Worm (Caenorhabditis elegans): ENCODE results near the gene Y44A6D.5.
A peak's percentile ranks its signal among the peaks of the same experiment; 100 is the strongest.

Y44A6D.5 gene

DNA sequence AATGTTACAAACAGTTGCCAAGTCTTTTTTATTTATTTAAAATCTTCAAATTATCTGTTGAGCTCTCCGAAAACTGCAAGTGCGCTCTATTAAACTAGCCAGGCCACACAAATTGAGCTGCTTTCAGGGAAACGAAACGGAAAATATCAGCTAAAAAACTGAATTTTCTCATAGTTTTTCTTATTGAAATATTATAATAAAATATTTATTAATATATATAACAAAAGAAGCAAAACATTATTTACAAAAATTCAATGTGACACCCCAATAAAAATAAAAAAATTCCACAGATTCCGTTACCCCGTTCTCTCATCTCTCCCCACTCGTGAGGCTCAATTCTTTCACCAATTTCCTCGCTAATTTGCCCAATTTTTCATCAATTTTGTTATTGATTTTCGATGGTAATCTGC is 29.8 kb upstream of the Y44A6D.5 start:
- peak; percentile 74 for TF ChIP-seq unc-55 (GFP tag; optimal IDR thresholded peaks at IDR 0.05)
- peak in 1 of 2 experiments; percentile 35 for TF ChIP-seq lsy-2 (tag; optimal IDR thresholded peaks at IDR 0.05)
- TF ChIP-seq sma-9 (GFP tag; optimal IDR thresholded peaks at IDR 0.05) = peak; percentile 1
- no peak for TF ChIP-seq sma-9 (tag; optimal IDR thresholded peaks at IDR 0.05)
- no peak for TF ChIP-seq nhr-6 (tag; optimal IDR thresholded peaks at IDR 0.05)

- peak; percentile 93 for TF ChIP-seq fos-1 (tag; optimal IDR thresholded peaks at IDR 0.05)
- TF ChIP-seq nhr-11 (tag; optimal IDR thresholded peaks at IDR 0.05) = no peak
- TF ChIP-seq elt-1 (tag; optimal IDR thresholded peaks at IDR 0.05) = no peak
- TF ChIP-seq nhr-25 (tag; optimal IDR thresholded peaks at IDR 0.05) = no peak
- peak; percentile 1 for TF ChIP-seq crh-2 (tag; optimal IDR thresholded peaks at IDR 0.05)
- TF ChIP-seq alr-1 (tag; optimal IDR thresholded peaks at IDR 0.05) = no peak
- TF ChIP-seq ceh-16 (tag; optimal IDR thresholded peaks at IDR 0.05) = no peak
- peak; percentile 62 for TF ChIP-seq sma-9 (GFP tag; optimal IDR thresholded peaks at IDR 0.05)
- no peak for TF ChIP-seq sma-9 (tag; optimal IDR thresholded peaks at IDR 0.05)
- peak; percentile 2 for TF ChIP-seq blmp-1 (tag; optimal IDR thresholded peaks at IDR 0.05; ENCODE audit: insufficient read depth)
- TF ChIP-seq ztf-1 (GFP tag; conservative IDR thresholded peaks at IDR 0.05) = no peak
- TF ChIP-seq nhr-129 (tag; optimal IDR thresholded peaks at IDR 0.05) = peak; percentile 34
- no peak for TF ChIP-seq sma-3 (GFP tag; optimal IDR thresholded peaks at IDR 0.05)
- TF ChIP-seq gmeb-1 (tag; optimal IDR thresholded peaks at IDR 0.05) = peak; percentile 16
- TF ChIP-seq nhr-21 (tag; optimal IDR thresholded peaks at IDR 0.05) = no peak
- TF ChIP-seq zag-1 (tag; optimal IDR thresholded peaks at IDR 0.05) = no peak
- no peak for TF ChIP-seq dmd-4 (tag; optimal IDR thresholded peaks at IDR 0.05)
These were observed 29.1 kb upstream of the Y44A6D.5 start for ce11 chrV:20831867-20832266.

- TF ChIP-seq crh-2 (tag; optimal IDR thresholded peaks at IDR 0.05) (no peak), nhr-10 (tag; optimal IDR thresholded peaks at IDR 0.05) (no peak), lsy-2 (tag; optimal IDR thresholded peaks at IDR 0.05) (no peak)
These were observed 27.6 kb upstream of the Y44A6D.5 start for ce11 chrV:20830409-20830808.

ce11 chrV:20829511-20829910 is 26.7 kb upstream of the Y44A6D.5 start, which contains the start of gene num-1:
Gene num-1, plus strand, starts transcription at chrV:20829811.
- TF ChIP-seq snpc-4 (tag; optimal IDR thresholded peaks at IDR 0.05) (no peak), fos-1 (tag; optimal IDR thresholded peaks at IDR 0.05) (no peak), mbf-1 (tag; optimal IDR thresholded peaks at IDR 0.05) (no peak), R02D3.7 (tag; optimal IDR thresholded peaks at IDR 0.05) (no peak), alr-1 (tag; optimal IDR thresholded peaks at IDR 0.05) (no peak), Y55F3AM.14 (GFP tag; optimal IDR thresholded peaks at IDR 0.05) (no peak), sma-9 (GFP tag; optimal IDR thresholded peaks at IDR 0.05) (no peak), sma-9 (tag; optimal IDR thresholded peaks at IDR 0.05) (no peak), gmeb-1 (tag; optimal IDR thresholded peaks at IDR 0.05) (no peak), blmp-1 (tag; optimal IDR thresholded peaks at IDR 0.05; ENCODE audit: insufficient read depth) (no peak), peb-1 (tag; optimal IDR thresholded peaks at IDR 0.05) (no peak), lin-11 (tag; optimal IDR thresholded peaks at IDR 0.05) (no peak), dmd-4 (tag; optimal IDR thresholded peaks at IDR 0.05) (no peak), aly-2 (tag; optimal IDR thresholded peaks at IDR 0.05) (no peak), elt-3 (tag; optimal IDR thresholded peaks at IDR 0.05) (no peak), nhr-10 (tag; optimal IDR thresholded peaks at IDR 0.05) (no peak), unc-62 (GFP tag; optimal IDR thresholded peaks at IDR 0.05) (no peak), nhr-12 (tag; optimal IDR thresholded peaks at IDR 0.05) (no peak), nhr-21 (tag; optimal IDR thresholded peaks at IDR 0.05) (no peak), ceh-82 (tag; optimal IDR thresholded peaks at IDR 0.05) (no peak)

- peak; percentile 40 to 77 for TF ChIP-seq lsy-2 (tag; optimal IDR thresholded peaks at IDR 0.05)
- peak; percentile 44 for TF ChIP-seq ceh-82 (tag; optimal IDR thresholded peaks at IDR 0.05)
- peak; percentile 55 for TF ChIP-seq lin-13 (GFP tag; optimal IDR thresholded peaks at IDR 0.05)
- peak; percentile 83 for TF ChIP-seq lin-11 (tag; optimal IDR thresholded peaks at IDR 0.05)
- no peak for TF ChIP-seq ama-1 (optimal IDR thresholded peaks at IDR 0.05)
- TF ChIP-seq skn-1 (tag; optimal IDR thresholded peaks at IDR 0.05) = no peak
- TF ChIP-seq nhr-12 (tag; optimal IDR thresholded peaks at IDR 0.05) = no peak
- peak; percentile 82 for TF ChIP-seq nhr-129 (tag; optimal IDR thresholded peaks at IDR 0.05)
- TF ChIP-seq zag-1 (tag; optimal IDR thresholded peaks at IDR 0.05) = peak; percentile 56
- TF ChIP-seq nhr-11 (tag; optimal IDR thresholded peaks at IDR 0.05) = no peak
- no peak for TF ChIP-seq R02D3.7 (tag; optimal IDR thresholded peaks at IDR 0.05)
- peak; percentile 78 for TF ChIP-seq nhr-6 (tag; optimal IDR thresholded peaks at IDR 0.05)
- peak; percentile 3 for TF ChIP-seq fos-1 (tag; optimal IDR thresholded peaks at IDR 0.05)
- no peak for TF ChIP-seq ZK546.5 (tag; optimal IDR thresholded peaks at IDR 0.05)
- TF ChIP-seq aly-2 (tag; optimal IDR thresholded peaks at IDR 0.05) = no peak
- peak in 1 of 2 experiments; percentile 69 for TF ChIP-seq mdl-1 (tag; optimal IDR thresholded peaks at IDR 0.05)
- TF ChIP-seq crh-2 (tag; optimal IDR thresholded peaks at IDR 0.05) = peak; percentile 74
- peak; percentile 30 for TF ChIP-seq sem-4 (tag; optimal IDR thresholded peaks at IDR 0.05)
- peak; percentile 98 for TF ChIP-seq unc-55 (GFP tag; optimal IDR thresholded peaks at IDR 0.05)
- TF ChIP-seq lin-39 (tag; optimal IDR thresholded peaks at IDR 0.05) = no peak
- peak; percentile 93 for TF ChIP-seq C34F6.9 (tag; optimal IDR thresholded peaks at IDR 0.05)
- peak; percentile 26 for TF ChIP-seq F13H6.1 (tag; optimal IDR thresholded peaks at IDR 0.05)
- no peak for TF ChIP-seq ztf-4 (tag; optimal IDR thresholded peaks at IDR 0.05)
- peak; percentile 45 for TF ChIP-seq Y55F3AM.14 (GFP tag; optimal IDR thresholded peaks at IDR 0.05)
- TF ChIP-seq unc-39 (tag; optimal IDR thresholded peaks at IDR 0.05) = no peak
- TF ChIP-seq egl-27 (tag; optimal IDR thresholded peaks at IDR 0.05) = peak; percentile 43
These were observed 26.0 kb upstream of the Y44A6D.5 start, which contains the start of gene sbt-1 for ce11 chrV:20828820-20829219. Gene sbt-1, minus strand, starts transcription at chrV:20828881.
